Fruit fly (Drosophila melanogaster) whole organism, embryonic: Measurements from ENCODE around the gene trem.

Experiments
- ATbp ChIP-seq: fragments of 200-800 bp; sonication (Bioruptor generic); optimal IDR thresholded peaks from 2 replicates; lab custom pipeline; 2017; ENCODE audit warnings: missing biosample characterization, mild to moderate bottlenecking, missing genetic modification characterization, missing genetic modification reagents
- BtbVII ChIP-seq: fragments of 200-800 bp; sonication (Bioruptor generic); optimal IDR thresholded peaks from 3 replicates; lab custom pipeline; 2017; ENCODE audit warnings: missing biosample characterization, mild to moderate bottlenecking, missing genetic modification characterization
- CG10543 ChIP-seq: fragments of 200-800 bp; sonication (Bioruptor generic); optimal IDR thresholded peaks from 3 replicates; lab custom pipeline; 2017; ENCODE audit warnings: missing biosample characterization, mild to moderate bottlenecking, missing genetic modification characterization, moderate library complexity
- CG11504 ChIP-seq: fragments of 200-800 bp; sonication (Bioruptor generic); optimal IDR thresholded peaks from 3 replicates; lab custom pipeline; 2019; ENCODE audit warnings: missing biosample characterization, mild to moderate bottlenecking, missing genetic modification characterization, moderate library complexity
- CG12071 ChIP-seq: fragments of 200-800 bp; sonication (Bioruptor generic); optimal IDR thresholded peaks from 3 replicates; lab custom pipeline; 2018; ENCODE audit warnings: missing biosample characterization, mild to moderate bottlenecking, missing genetic modification characterization
- CG13296 ChIP-seq: fragments of 200-800 bp; sonication (Bioruptor generic); optimal IDR thresholded peaks from 3 replicates; lab custom pipeline; 2018; ENCODE audit warnings: missing biosample characterization, mild to moderate bottlenecking, missing genetic modification characterization
- CG13894 ChIP-seq: fragments of 200-800 bp; sonication (Bioruptor generic); optimal IDR thresholded peaks from 3 replicates; lab custom pipeline; 2018; ENCODE audit warnings: missing biosample characterization, mild to moderate bottlenecking, missing genetic modification characterization, moderate library complexity
- CG1529 ChIP-seq: fragments of 200-800 bp; sonication (Bioruptor generic); optimal IDR thresholded peaks from 3 replicates; lab custom pipeline; 2018; ENCODE audit warnings: missing biosample characterization, missing genetic modification characterization
- CG17612 ChIP-seq: fragments of 200-800 bp; sonication (Bioruptor generic); IDR thresholded peaks from 2 replicates; pipeline ENCODE4 v1.3.6; 2022; ENCODE audit warnings: missing biosample characterization, missing genetic modification characterization
- CG17912 ChIP-seq: fragments of 200-800 bp; sonication (Bioruptor generic); optimal IDR thresholded peaks from 2 replicates; lab custom pipeline; 2018; ENCODE audit warnings: missing biosample characterization, mild to moderate bottlenecking, missing genetic modification characterization
- CG18011 ChIP-seq: fragments of 200-800 bp; sonication (Bioruptor generic); optimal IDR thresholded peaks from 2 replicates; lab custom pipeline; 2017; ENCODE audit warnings: missing biosample characterization, missing genetic modification characterization, mild to moderate bottlenecking, moderate library complexity, missing genotype
- CG18764 ChIP-seq: fragments of 200-800 bp; sonication (Bioruptor generic); optimal IDR thresholded peaks from 3 replicates; lab custom pipeline; 2016; ENCODE audit warnings: missing biosample characterization, missing genetic modification characterization
- CG3163 ChIP-seq: fragments of 200-800 bp; sonication (Bioruptor generic); optimal IDR thresholded peaks from 3 replicates; lab custom pipeline; 2016; ENCODE audit warnings: missing biosample characterization, missing genetic modification characterization
- CG4328 ChIP-seq: fragments of 200-800 bp; sonication (Bioruptor generic); optimal IDR thresholded peaks from 3 replicates; lab custom pipeline; 2017; ENCODE audit warnings: missing biosample characterization, missing genetic modification reagents, missing genetic modification characterization
- CG4730 ChIP-seq: fragments of 200-800 bp; sonication (Bioruptor generic); IDR thresholded peaks from 2 replicates; pipeline ENCODE4 v1.3.6; 2022; ENCODE audit warnings: missing biosample characterization, missing genetic modification characterization
- CG6813 ChIP-seq: fragments of 200-800 bp; sonication (Bioruptor generic); optimal IDR thresholded peaks from 2 replicates; lab custom pipeline; 2017; ENCODE audit warnings: missing biosample characterization, missing genetic modification characterization, mild to moderate bottlenecking, moderate library complexity, missing genetic modification reagents
- CG6854 ChIP-seq: fragments of 200-800 bp; sonication (Bioruptor generic); optimal IDR thresholded peaks from 3 replicates; lab custom pipeline; 2017; ENCODE audit warnings: missing biosample characterization, mild to moderate bottlenecking, missing genetic modification characterization
- CG7987 ChIP-seq: fragments of 200-800 bp; sonication (Bioruptor generic); optimal IDR thresholded peaks from 2 replicates; lab custom pipeline; 2018; ENCODE audit warnings: missing biosample characterization, mild to moderate bottlenecking, missing genetic modification characterization, moderate library complexity
- CG8388 ChIP-seq: fragments of 200-800 bp; sonication (Bioruptor generic); optimal IDR thresholded peaks from 2 replicates; lab custom pipeline; 2019; ENCODE audit warnings: missing biosample characterization, mild to moderate bottlenecking, missing genetic modification characterization, moderate library complexity
- CG8944 ChIP-seq: fragments of 200-800 bp; sonication (Bioruptor generic); optimal IDR thresholded peaks from 3 replicates; lab custom pipeline; 2016; ENCODE audit warnings: missing biosample characterization, missing genetic modification characterization
- Camta ChIP-seq: fragments of 200-800 bp; sonication (Bioruptor generic); optimal IDR thresholded peaks from 2 replicates; lab custom pipeline; 2016; ENCODE audit warnings: missing biosample characterization, missing genetic modification characterization
- H15 ChIP-seq: fragments of 200-800 bp; sonication (Bioruptor generic); IDR thresholded peaks from 3 replicates; pipeline ENCODE4 v1.3.6; 2022; ENCODE audit warnings: missing biosample characterization, missing genetic modification characterization
- HLH3B ChIP-seq: fragments of 200-800 bp; sonication (Bioruptor generic); IDR thresholded peaks from 2 replicates; pipeline ENCODE4 v1.3.6; 2022; ENCODE audit warnings: missing biosample characterization, missing genetic modification characterization
- HmgZ ChIP-seq: fragments of 200-800 bp; sonication (Bioruptor generic); optimal IDR thresholded peaks from 2 replicates; lab custom pipeline; 2018; ENCODE audit warnings: missing biosample characterization, mild to moderate bottlenecking, missing genetic modification characterization
- Hmx ChIP-seq: fragments of 200-800 bp; sonication (Bioruptor generic); optimal IDR thresholded peaks from 2 replicates; lab custom pipeline; 2016; ENCODE audit warnings: missing biosample characterization, missing genetic modification characterization
- Mad ChIP-seq: fragments of 200-800 bp; sonication (Bioruptor generic); optimal IDR thresholded peaks from 2 replicates; lab custom pipeline; 2016; ENCODE audit warnings: missing biosample characterization, missing genetic modification characterization
- Myb ChIP-seq: fragments of 200-800 bp; sonication (Bioruptor generic); optimal IDR thresholded peaks from 2 replicates; lab custom pipeline; 2016; ENCODE audit warnings: missing biosample characterization, missing genetic modification characterization
- Opbp ChIP-seq: fragments of 200-800 bp; sonication (Bioruptor generic); IDR thresholded peaks from 3 replicates; pipeline ENCODE4 v1.3.6; 2022; ENCODE audit warnings: missing biosample characterization, missing genetic modification characterization; ENCODE audit not compliant: partially characterized antibody
- Scr ChIP-seq: fragments of 200-800 bp; sonication (Bioruptor generic); IDR thresholded peaks from 2 replicates; pipeline ENCODE4 v1.3.6; 2022; ENCODE audit warnings: missing biosample characterization, missing genetic modification characterization; ENCODE audit not compliant: partially characterized antibody
- Sin3A ChIP-seq: fragments of >200 bp; optimal IDR thresholded peaks from 2 replicates; lab custom pipeline; 2018
- Sox102F ChIP-seq: fragments of 200-800 bp; sonication (Bioruptor generic); optimal IDR thresholded peaks from 2 replicates; lab custom pipeline; 2018; ENCODE audit warnings: missing biosample characterization, mild to moderate bottlenecking, missing genetic modification characterization, moderate library complexity
- Spps ChIP-seq: fragments of 200-800 bp; sonication (Bioruptor generic); optimal IDR thresholded peaks from 2 replicates; lab custom pipeline; 2018; ENCODE audit warnings: missing biosample characterization, mild to moderate bottlenecking, missing genetic modification characterization
- ac ChIP-seq: fragments of 200-800 bp; sonication (Bioruptor generic); optimal IDR thresholded peaks from 3 replicates; lab custom pipeline; 2017; ENCODE audit warnings: missing biosample characterization, mild to moderate bottlenecking, missing genetic modification characterization
- aop ChIP-seq: fragments of 200-800 bp; sonication (Bioruptor generic); IDR thresholded peaks from 2 replicates; pipeline ENCODE4 v1.3.6; 2022; ENCODE audit warnings: missing biosample characterization, missing genetic modification characterization
- ato ChIP-seq: fragments of 200-800 bp; sonication (Bioruptor generic); IDR thresholded peaks from 2 replicates; pipeline ENCODE4 v1.3.6; 2022; ENCODE audit warnings: missing biosample characterization, missing genetic modification characterization; ENCODE audit not compliant: partially characterized antibody
- eve ChIP-seq, 2 experiments: fragments of >200 bp; optimal IDR thresholded peaks; 2 replicates each; lab custom pipeline; 2017; ENCODE audit warnings: missing biosample characterization in 2 of 2, missing genetic modification characterization in 2 of 2
- fd96Cb ChIP-seq: fragments of 200-800 bp; sonication (Bioruptor generic); optimal IDR thresholded peaks from 2 replicates; lab custom pipeline; 2018; ENCODE audit warnings: missing biosample characterization, mild to moderate bottlenecking, missing genetic modification characterization, moderate library complexity
- fu2 ChIP-seq: fragments of 200-800 bp; sonication (Bioruptor generic); optimal IDR thresholded peaks from 2 replicates; lab custom pipeline; 2016; ENCODE audit warnings: missing biosample characterization, missing genetic modification characterization
- gem ChIP-seq: fragments of 200-800 bp; sonication (Bioruptor generic); optimal IDR thresholded peaks from 2 replicates; lab custom pipeline; 2019; ENCODE audit warnings: missing biosample characterization, mild to moderate bottlenecking, missing genetic modification characterization, moderate library complexity
- hb ChIP-seq: fragments of 200-800 bp; sonication (Bioruptor generic); IDR thresholded peaks from 3 replicates; pipeline ENCODE4 v1.3.6; 2022; ENCODE audit warnings: missing biosample characterization, missing genetic modification characterization; ENCODE audit not compliant: partially characterized antibody
- hbn ChIP-seq: fragments of 200-800 bp; sonication (Bioruptor generic); IDR thresholded peaks from 2 replicates; pipeline ENCODE4 v1.3.6; 2022; ENCODE audit warnings: missing biosample characterization, missing genetic modification characterization; ENCODE audit not compliant: partially characterized antibody
- hth ChIP-seq: fragments of >200 bp; optimal IDR thresholded peaks from 2 replicates; lab custom pipeline; 2017; ENCODE audit warnings: inconsistent platforms
- ken ChIP-seq: fragments of 200-800 bp; sonication (Bioruptor generic); IDR thresholded peaks from 3 replicates; pipeline ENCODE4 v1.3.6; 2022; ENCODE audit warnings: missing biosample characterization, missing genetic modification characterization
- lab ChIP-seq: fragments of 200-800 bp; sonication (Bioruptor generic); optimal IDR thresholded peaks from 3 replicates; lab custom pipeline; 2017; ENCODE audit warnings: missing biosample characterization, missing genetic modification characterization, mild to moderate bottlenecking, moderate library complexity, missing genetic modification reagents
- oc ChIP-seq: fragments of 200-800 bp; sonication (Bioruptor generic); optimal IDR thresholded peaks from 2 replicates; lab custom pipeline; 2018; ENCODE audit warnings: missing biosample characterization, mild to moderate bottlenecking, missing genetic modification characterization, moderate library complexity
- shn ChIP-seq: fragments of 200-800 bp; sonication (Bioruptor generic); optimal IDR thresholded peaks from 3 replicates; lab custom pipeline; 2016; ENCODE audit warnings: missing biosample characterization, missing genetic modification characterization
- slou ChIP-seq: fragments of 200-800 bp; sonication (Bioruptor generic); optimal IDR thresholded peaks from 3 replicates; lab custom pipeline; 2016; ENCODE audit warnings: missing biosample characterization, missing genetic modification characterization
- slp2 ChIP-seq: fragments of 200-800 bp; sonication (Bioruptor generic); optimal IDR thresholded peaks from 2 replicates; lab custom pipeline; 2016; ENCODE audit warnings: missing biosample characterization, missing genetic modification characterization
- stc ChIP-seq: fragments of 200-800 bp; sonication (Bioruptor generic); IDR thresholded peaks from 2 replicates; pipeline ENCODE4 v1.3.6; 2022; ENCODE audit warnings: missing biosample characterization, missing genetic modification characterization
- tin ChIP-seq: fragments of 200-800 bp; sonication (Bioruptor generic); optimal IDR thresholded peaks from 3 replicates; lab custom pipeline; 2016; ENCODE audit warnings: missing biosample characterization, missing genetic modification characterization
- unc-4 ChIP-seq: fragments of 200-800 bp; sonication (Bioruptor generic); IDR thresholded peaks from 2 replicates; pipeline ENCODE4 v1.3.6; 2022; ENCODE audit warnings: missing biosample characterization, missing genetic modification characterization; ENCODE audit not compliant: partially characterized antibody

trem gene

DNA sequence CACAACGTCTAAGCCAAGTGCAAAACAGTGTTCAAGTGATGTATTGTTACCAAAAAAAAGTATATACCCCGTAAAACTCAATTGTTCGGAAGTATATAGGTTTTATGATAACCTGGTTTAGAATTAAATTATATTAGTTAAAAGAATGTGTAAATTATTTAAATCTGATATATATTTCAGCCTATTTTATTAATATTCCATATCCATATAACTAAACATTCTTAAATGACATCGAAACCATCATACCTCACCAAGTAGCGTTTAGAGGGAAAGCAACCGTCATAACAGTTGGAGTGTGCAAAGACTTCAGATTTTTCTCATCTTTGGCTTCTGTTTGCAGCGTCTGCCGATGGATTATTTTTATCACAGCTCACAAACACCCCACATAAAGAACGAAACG, 31.6 kb downstream of the trem start (continued):
- TF ChIP-seq ATbp (GFP tag; lab: Kevin White, UChicago), result peak; percentile 71
- TF ChIP-seq gem (tag; lab: Kevin White, UChicago), result peak; percentile 92
- peak; percentile 72 for TF ChIP-seq tin (GFP tag; lab: Kevin White, UChicago)
- TF ChIP-seq CG4730 (GFP tag; lab: Robert Waterston, UW), result peak; percentile 77
- TF ChIP-seq Scr (GFP tag; lab: Robert Waterston, UW), result no peak
- TF ChIP-seq ac (GFP tag; lab: Kevin White, UChicago), result no peak
- TF ChIP-seq CG7987 (GFP tag; lab: Kevin White, UChicago), result peak; percentile 24
- TF ChIP-seq H15 (GFP tag; lab: Robert Waterston, UW), result peak; percentile 48; the same call in 1 of the 3 replicates
- peak; percentile 84 for TF ChIP-seq HLH3B
- peak; percentile 39 for TF ChIP-seq CG6854 (GFP tag; lab: Kevin White, UChicago)
- TF ChIP-seq oc (tag; lab: Kevin White, UChicago), result peak; percentile 85
- TF ChIP-seq aop (GFP tag; lab: Robert Waterston, UW), result no peak
- TF ChIP-seq CG6813 (GFP tag; lab: Kevin White, UChicago), result peak; percentile 54
- no peak for TF ChIP-seq hbn (GFP tag; lab: Robert Waterston, UW)
- TF ChIP-seq eve (GFP tag; optimal IDR thresholded peaks at IDR 0.05; lab: Kevin White, UChicago), result peak in 1 of 2 experiments; percentile 62
- TF ChIP-seq HmgZ, result peak; percentile 54
- no peak for TF ChIP-seq Hmx
- no peak for TF ChIP-seq CG17912 (GFP tag; lab: Kevin White, UChicago)
- TF ChIP-seq BtbVII, result peak; percentile 44
- no peak for TF ChIP-seq hth (lab: Kevin White, UChicago)
- TF ChIP-seq CG18011 (GFP tag; lab: Kevin White, UChicago), result peak; percentile 12
- TF ChIP-seq Sin3A, result no peak
- TF ChIP-seq ken (GFP tag; lab: Robert Waterston, UW), result peak; percentile 45; the same call in 1 of the 3 replicates
- peak; percentile 25 for TF ChIP-seq CG12071 (GFP tag; lab: Kevin White, UChicago)
- TF ChIP-seq CG18764 (GFP tag; lab: Kevin White, UChicago), result peak; percentile 63
- peak; percentile 63 for TF ChIP-seq CG13894 (tag; lab: Kevin White, UChicago)
- no peak for TF ChIP-seq Myb (GFP tag; lab: Kevin White, UChicago)
- no peak for TF ChIP-seq unc-4 (GFP tag; lab: Robert Waterston, UW)
- TF ChIP-seq CG10543 (GFP tag; lab: Kevin White, UChicago), result peak; percentile 1
- no peak for TF ChIP-seq CG4328 (GFP tag; lab: Kevin White, UChicago)
- TF ChIP-seq Opbp (GFP tag; lab: Robert Waterston, UW), result no peak
- TF ChIP-seq CG11504 (tag; lab: Kevin White, UChicago), result peak; percentile 90
- no peak for TF ChIP-seq Camta
- no peak for TF ChIP-seq CG3163 (GFP tag; lab: Kevin White, UChicago)
- TF ChIP-seq CG1529 (GFP tag; lab: Kevin White, UChicago), result peak; percentile 67
- TF ChIP-seq Mad (GFP tag; lab: Kevin White, UChicago), result no peak
- peak; percentile 87 for TF ChIP-seq stc (GFP tag; lab: Robert Waterston, UW)
- no peak for TF ChIP-seq shn (GFP tag; lab: Kevin White, UChicago)
- TF ChIP-seq fd96Cb (tag; lab: Kevin White, UChicago), result peak; percentile 82
- TF ChIP-seq Spps (tag; lab: Kevin White, UChicago), result peak; percentile 66
- peak; percentile 88 for TF ChIP-seq CG8388 (GFP tag; lab: Kevin White, UChicago)
- TF ChIP-seq Sox102F (GFP tag; lab: Kevin White, UChicago), result peak; percentile 92
- TF ChIP-seq CG8944 (GFP tag; lab: Kevin White, UChicago), result no peak
- no peak for TF ChIP-seq ato (GFP tag; lab: Robert Waterston, UW)
- TF ChIP-seq slou, result peak; percentile 50
- peak; percentile 89 for TF ChIP-seq lab (GFP tag; lab: Kevin White, UChicago)
- peak; percentile 70 for TF ChIP-seq CG13296
- TF ChIP-seq CG17612 (GFP tag; lab: Robert Waterston, UW), result no peak
- TF ChIP-seq fu2 (GFP tag; lab: Kevin White, UChicago), result no peak
- no peak for TF ChIP-seq slp2
- TF ChIP-seq hb (GFP tag; lab: Robert Waterston, UW), result no peak
